Worm (Caenorhabditis elegans): ENCODE results near the gene K04C2.2.

DNA sequence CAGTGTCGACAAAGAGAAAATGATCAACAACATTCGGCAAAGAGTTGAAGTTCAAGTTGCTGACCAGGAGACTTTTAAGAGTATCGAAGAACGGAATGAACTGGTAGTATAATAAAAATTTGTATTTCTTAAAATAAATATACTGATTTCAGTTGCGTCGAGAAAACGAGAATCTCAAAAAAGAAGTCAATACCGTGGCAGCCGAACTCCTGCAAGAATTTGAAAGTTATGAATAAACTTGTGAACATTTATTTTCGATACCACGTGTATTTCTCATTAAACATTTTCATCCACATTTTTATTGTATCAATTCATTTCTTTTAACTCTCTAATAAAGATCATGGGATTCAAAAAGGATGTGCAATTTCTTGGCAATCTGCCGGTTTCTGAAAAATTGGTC, 19.6 kb upstream of the K04C2.2 start, which contains the start of gene K04C2.8:
- TF ChIP-seq nhr-11 (tag; optimal IDR thresholded peaks at IDR 0.05) (no peak), nhr-237 (tag; optimal IDR thresholded peaks at IDR 0.05) (no peak), ZK546.5 (tag; optimal IDR thresholded peaks at IDR 0.05) (no peak), elt-3 (tag; optimal IDR thresholded peaks at IDR 0.05) (no peak), R02D3.7 (tag; optimal IDR thresholded peaks at IDR 0.05) (no peak), ztf-11 (tag; optimal IDR thresholded peaks at IDR 0.05) (no peak), egl-27 (tag; optimal IDR thresholded peaks at IDR 0.05) (no peak), snpc-4 (tag; optimal IDR thresholded peaks at IDR 0.05) (no peak), unc-62 (GFP tag; optimal IDR thresholded peaks at IDR 0.05) (no peak), dmd-4 (tag; optimal IDR thresholded peaks at IDR 0.05) (no peak)

Measured in whole organism, L2 larva.